Fruit fly (Drosophila melanogaster) S2 (cell line): ENCODE measurements around the gene CG1622.

Source experiments
- CG8478 ChIP-seq: fragments of >200 bp; optimal IDR thresholded peaks from 2 replicates; lab custom pipeline; 2018
- CTCF ChIP-seq, 2 experiments: fragments of >200 bp; optimal IDR thresholded peaks; 2 replicates each; lab custom pipeline; 2018

- no peak for TF ChIP-seq CG8478 (lab: Kevin White, UChicago)
- TF ChIP-seq CTCF (optimal IDR thresholded peaks at IDR 0.05; lab: Kevin White, UChicago), result no peak
Observed at dm6 chrX:13312200-13312599, 15.3 kb downstream of the CG1622 start.
